Fruit fly (Drosophila melanogaster): ENCODE measurements around the gene FER.
A peak's percentile ranks its signal among the peaks of the same experiment; 100 is the strongest.

Gene FER

dm6 chr3R:9351415-9352379 is 42.6 kb downstream of the FER start (continued):
- TF ChIP-seq CG9215 (GFP tag; IDR thresholded peaks at IDR 0.05) (no peak), HHEX (GFP tag; optimal IDR thresholded peaks at IDR 0.05) (peak; percentile 63), vvl (GFP tag; IDR thresholded peaks at IDR 0.05) (no peak), CG5180 (GFP tag; optimal IDR thresholded peaks at IDR 0.05) (peak; percentile 23), CG11247 (GFP tag; IDR thresholded peaks at IDR 0.05) (no peak), CG30020 (tag; optimal IDR thresholded peaks at IDR 0.05) (no peak), shn (GFP tag; optimal IDR thresholded peaks at IDR 0.05) (peak; percentile 43), CG8924 (tag; optimal IDR thresholded peaks at IDR 0.05) (peak; percentile 48), CG1233 (GFP tag; optimal IDR thresholded peaks at IDR 0.05) (peak; percentile 52), H15 (GFP tag; IDR thresholded peaks at IDR 0.05) (no peak), sisA (GFP tag; IDR thresholded peaks at IDR 0.05) (no peak), CG10274 (GFP tag; optimal IDR thresholded peaks at IDR 0.05) (peak; percentile 47), Adf1 (GFP tag; IDR thresholded peaks at IDR 0.05) (no peak), CG11504 (tag; optimal IDR thresholded peaks at IDR 0.05) (no peak), BtbVII (GFP tag; optimal IDR thresholded peaks at IDR 0.05) (peak; percentile 82), CG18262 (tag; optimal IDR thresholded peaks at IDR 0.05) (peak; percentile 21), aop (GFP tag; IDR thresholded peaks at IDR 0.05) (no peak), Hmx (GFP tag; optimal IDR thresholded peaks at IDR 0.05) (no peak), Dp (GFP tag; optimal IDR thresholded peaks at IDR 0.05) (no peak), Tbp (GFP tag; optimal IDR thresholded peaks at IDR 0.05) (no peak), schlank (tag; optimal IDR thresholded peaks at IDR 0.05) (peak; percentile 57), stc (GFP tag; IDR thresholded peaks at IDR 0.05) (no peak), seq (GFP tag; IDR thresholded peaks at IDR 0.05) (no peak), corto (GFP tag; optimal IDR thresholded peaks at IDR 0.05) (no peak), Awh (GFP tag; IDR thresholded peaks at IDR 0.05) (no peak), Max (GFP tag; optimal IDR thresholded peaks at IDR 0.05) (peak; percentile 39), Six4 (GFP tag; optimal IDR thresholded peaks at IDR 0.05) (no peak), ssp (GFP tag; IDR thresholded peaks at IDR 0.05) (no peak), CG31441 (GFP tag; IDR thresholded peaks at IDR 0.05) (no peak), prd (optimal IDR thresholded peaks at IDR 0.05) (no peak), prd (GFP tag; IDR thresholded peaks at IDR 0.05) (no peak), crp (GFP tag; optimal IDR thresholded peaks at IDR 0.05) (no peak), CG12219 (GFP tag; optimal IDR thresholded peaks at IDR 0.05) (no peak), Hr39 (optimal IDR thresholded peaks at IDR 0.05) (no peak), E2f1 (GFP tag; IDR thresholded peaks at IDR 0.05) (no peak), abd-A (tag; optimal IDR thresholded peaks at IDR 0.05) (peak; percentile 90), vfl (GFP tag; optimal IDR thresholded peaks at IDR 0.05) (no peak), CG10979 (tag; optimal IDR thresholded peaks at IDR 0.05) (peak; percentile 14), Trl (optimal IDR thresholded peaks at IDR 0.05) (no peak), Trl (GFP tag; optimal IDR thresholded peaks at IDR 0.05) (peak; percentile 8), otp (GFP tag; IDR thresholded peaks at IDR 0.05) (no peak), hkb (optimal IDR thresholded peaks at IDR 0.05) (no peak), hkb (GFP tag; IDR thresholded peaks at IDR 0.05) (no peak), sens-2 (GFP tag; IDR thresholded peaks at IDR 0.05) (no peak), chif (GFP tag; optimal IDR thresholded peaks at IDR 0.05) (peak; percentile 34 to 40), hb (GFP tag; IDR thresholded peaks at IDR 0.05; ENCODE audit: partially characterized antibody) (no peak), CG18764 (GFP tag; optimal IDR thresholded peaks at IDR 0.05) (peak; percentile 30), ATbp (GFP tag; optimal IDR thresholded peaks at IDR 0.05) (no peak)

Measured in whole organism, embryonic.